Fruit fly (Drosophila melanogaster) whole organism, adult: ENCODE data around the gene Septin4.
A peak's percentile ranks its signal among the peaks of the same experiment; 100 is the strongest.

Experiments
- Crg-1 ChIP-seq: fragments of 200-800 bp; sonication (Bioruptor generic); optimal IDR thresholded peaks from 2 replicates; lab custom pipeline; 2016; ENCODE audit warnings: missing biosample characterization, missing genetic modification characterization
- cic ChIP-seq: fragments of 200-800 bp; sonication (Bioruptor generic); optimal IDR thresholded peaks from 2 replicates; lab custom pipeline; 2017; ENCODE audit warnings: missing biosample characterization, mild to moderate bottlenecking, missing genetic modification characterization, moderate library complexity
- tj ChIP-seq: fragments of 200-800 bp; sonication (Bioruptor generic); optimal IDR thresholded peaks from 3 replicates; lab custom pipeline; 2017; ENCODE audit warnings: missing biosample characterization, mild to moderate bottlenecking, missing genetic modification characterization, moderate library complexity

The Septin4 gene

DNA sequence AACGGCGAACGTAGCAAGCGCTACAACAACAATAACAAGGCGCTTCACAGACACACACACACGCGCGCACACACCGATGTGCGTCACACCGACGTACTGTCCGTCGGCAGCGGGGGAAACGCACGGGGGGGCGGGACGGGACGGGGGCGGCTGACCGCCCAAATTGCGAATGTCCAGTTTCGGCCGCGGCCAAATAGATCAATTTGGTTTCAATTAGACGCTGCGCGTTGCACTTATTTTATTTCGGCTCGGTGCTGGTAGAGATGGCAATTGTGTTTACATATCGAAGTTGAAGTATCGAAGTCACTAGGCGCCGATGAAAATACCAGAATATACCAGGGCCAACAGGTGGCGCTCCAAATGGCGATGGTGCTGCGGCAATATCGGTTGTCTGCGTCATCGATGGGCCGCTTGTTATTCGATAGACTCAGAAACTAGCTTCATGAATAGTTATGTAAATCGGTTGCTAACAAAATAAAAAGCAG lies 57.8 kb downstream of the Septin4 start, which contains the start of gene Rok:
Gene Rok, minus strand, starts transcription at position 309 of the 485 bp plus-strand sequence.
- TF ChIP-seq Crg-1, result no peak
- TF ChIP-seq tj, result peak; percentile 41
- TF ChIP-seq cic (GFP tag; lab: Kevin White, UChicago), result peak; percentile 30
